Worm (Caenorhabditis elegans) whole organism, young adult: Measurements from ENCODE around the gene F01F1.14.

ENCODE experiments used
- F10E7.11 ChIP-seq: sonication (generic microtip); optimal IDR thresholded peaks from 2 replicates; lab custom pipeline; 2017; ENCODE audit warnings: mild to moderate bottlenecking, missing genetic modification characterization, moderate library complexity, missing compliant biosample characterization
- F55B11.4 ChIP-seq: sonication (generic microtip); optimal IDR thresholded peaks from 2 replicates; lab custom pipeline; 2016; ENCODE audit warnings: missing compliant biosample characterization, missing genetic modification characterization, borderline replicate concordance; ENCODE audit not compliant: insufficient read depth
- T07F8.4 ChIP-seq: sonication (generic microtip); optimal IDR thresholded peaks from 2 replicates; lab custom pipeline; 2016; ENCODE audit warnings: mild to moderate bottlenecking, missing genetic modification characterization, moderate library complexity, missing compliant biosample characterization
- Y79H2A.3 ChIP-seq: fragments of 200-800 bp; sonication (Bioruptor generic); conservative IDR thresholded peaks from 2 replicates; pipeline ENCODE4 v1.3.6; 2022; ENCODE audit warnings: missing genetic modification reagents, missing genetic modification characterization, missing compliant biosample characterization
- akir-1 ChIP-seq: fragments of 200-800 bp; sonication (Bioruptor generic); optimal IDR thresholded peaks from 2 replicates; lab custom pipeline; 2018; ENCODE audit warnings: mild to moderate bottlenecking, missing genetic modification characterization, moderate library complexity, missing compliant biosample characterization
- aptf-3 ChIP-seq: fragments of 200-800 bp; sonication (Bioruptor generic); IDR thresholded peaks from 2 replicates; pipeline ENCODE4 v1.3.6; 2022; ENCODE audit warnings: missing genetic modification characterization, missing compliant biosample characterization
- atf-7 ChIP-seq: sonication (generic microtip); optimal IDR thresholded peaks from 2 replicates; lab custom pipeline; 2017; ENCODE audit warnings: mild to moderate bottlenecking, missing genetic modification characterization, missing compliant biosample characterization
- attf-5 ChIP-seq: fragments of 200-800 bp; sonication (Bioruptor generic); optimal IDR thresholded peaks from 2 replicates; lab custom pipeline; 2018; ENCODE audit warnings: mild to moderate bottlenecking, missing genetic modification characterization, missing compliant biosample characterization
- bed-1 ChIP-seq: fragments of 200-800 bp; sonication (Bioruptor generic); IDR thresholded peaks from 2 replicates; pipeline ENCODE4 v1.3.6; 2022; ENCODE audit warnings: missing genetic modification reagents, missing genetic modification characterization, missing compliant biosample characterization
- cebp-1 ChIP-seq, 2 experiments: fragments of 200-800 bp in 1 of 2; sonication (Bioruptor generic) in 1 of 2; sonication (generic microtip) in 1 of 2; IDR thresholded peaks in 1 of 2; optimal IDR thresholded peaks in 1 of 2; 2 replicates each; pipeline versions ENCODE4 v1.3.6 to Lab custom; 2017 to 2022; ENCODE audit warnings: missing compliant biosample characterization in 2 of 2, missing genetic modification characterization in 2 of 2, mild to moderate bottlenecking in 1 of 2, missing genetic modification reagents in 1 of 2, moderate library complexity in 1 of 2
- cebp-2 ChIP-seq: fragments of 200-800 bp; sonication (Bioruptor generic); IDR thresholded peaks from 2 replicates; pipeline ENCODE4 v1.3.6; 2022; ENCODE audit warnings: missing genetic modification characterization, missing compliant biosample characterization
- ceh-40 ChIP-seq: fragments of 200-800 bp; sonication (Bioruptor generic); IDR thresholded peaks from 2 replicates; pipeline ENCODE4 v1.3.6; 2022; ENCODE audit warnings: missing genetic modification characterization, missing compliant biosample characterization
- ceh-79 ChIP-seq: sonication (generic microtip); optimal IDR thresholded peaks from 2 replicates; lab custom pipeline; 2017; ENCODE audit warnings: mild to moderate bottlenecking, missing genetic modification characterization, missing compliant biosample characterization
- chd-7 ChIP-seq: sonication (generic microtip); optimal IDR thresholded peaks from 2 replicates; lab custom pipeline; 2016; ENCODE audit warnings: mild to moderate bottlenecking, missing genetic modification characterization, moderate library complexity, missing compliant biosample characterization
- dox-1 ChIP-seq: fragments of 200-800 bp; sonication (Bioruptor generic); IDR thresholded peaks from 2 replicates; pipeline ENCODE4 v1.3.6; 2022; ENCODE audit warnings: missing genetic modification reagents, missing genetic modification characterization, missing compliant biosample characterization
- dpl-1 ChIP-seq: fragments of 150-350 bp; optimal IDR thresholded peaks from 2 replicates; lab custom pipeline; 2014; ENCODE audit warnings: missing biosample characterization, missing genetic modification reagents, missing genetic modification characterization
- fkh-3 ChIP-seq: sonication (generic microtip); optimal IDR thresholded peaks from 2 replicates; lab custom pipeline; 2016; ENCODE audit warnings: mild to moderate bottlenecking, missing genetic modification characterization, missing compliant biosample characterization
- him-1 ChIP-seq: sonication (generic microtip); optimal IDR thresholded peaks from 2 replicates; lab custom pipeline; 2016; ENCODE audit warnings: missing genotype, missing genetic modification reagents, missing genetic modification characterization, missing compliant biosample characterization
- hsf-1 ChIP-seq: fragments of 200-800 bp; sonication (Bioruptor generic); IDR thresholded peaks from 2 replicates; pipeline ENCODE4 v1.3.6; 2022; ENCODE audit warnings: missing genetic modification reagents, missing genetic modification characterization, missing compliant biosample characterization
- let-526 ChIP-seq: fragments of 200-800 bp; sonication (Bioruptor generic); IDR thresholded peaks from 2 replicates; pipeline ENCODE4 v1.3.6; 2022; ENCODE audit warnings: missing genetic modification reagents, missing genetic modification characterization, missing compliant biosample characterization
- lin-40 ChIP-seq: sonication (generic microtip); optimal IDR thresholded peaks from 2 replicates; lab custom pipeline; 2016; ENCODE audit warnings: missing genetic modification characterization, mild to moderate bottlenecking, missing compliant biosample characterization, missing genotype, missing genetic modification reagents
- lir-1 ChIP-seq: fragments of 200-800 bp; sonication (Bioruptor generic); conservative IDR thresholded peaks from 2 replicates; pipeline ENCODE4 v1.3.6; 2022; ENCODE audit warnings: missing genetic modification reagents, missing genetic modification characterization, missing compliant biosample characterization
- lsy-27 ChIP-seq: sonication (generic microtip); optimal IDR thresholded peaks from 2 replicates; lab custom pipeline; 2017; ENCODE audit warnings: missing genetic modification characterization, mild to moderate bottlenecking, missing compliant biosample characterization, antibody characterized with exemption, missing genotype, borderline replicate concordance; ENCODE audit not compliant: insufficient read depth
- madf-10 ChIP-seq: sonication (generic microtip); optimal IDR thresholded peaks from 2 replicates; lab custom pipeline; 2016; ENCODE audit warnings: mild to moderate bottlenecking, missing genetic modification characterization, missing compliant biosample characterization
- madf-8 ChIP-seq: fragments of 200-800 bp; sonication (Bioruptor generic); conservative IDR thresholded peaks from 2 replicates; pipeline ENCODE4 v1.3.6; 2022; ENCODE audit warnings: missing genetic modification reagents, missing genetic modification characterization, missing compliant biosample characterization
- mcd-1 ChIP-seq: fragments of 200-800 bp; sonication (Bioruptor generic); IDR thresholded peaks from 2 replicates; pipeline ENCODE4 v1.3.6; 2022; ENCODE audit warnings: missing genetic modification reagents, missing genetic modification characterization, missing compliant biosample characterization
- mel-28 ChIP-seq: sonication (generic microtip); optimal IDR thresholded peaks from 2 replicates; lab custom pipeline; 2016; ENCODE audit warnings: borderline replicate concordance, mild to moderate bottlenecking, missing genetic modification characterization, missing compliant biosample characterization
- nfya-1 ChIP-seq: sonication (generic microtip); optimal IDR thresholded peaks from 2 replicates; lab custom pipeline; 2017; ENCODE audit warnings: antibody characterized with exemption, missing compliant biosample characterization, missing genetic modification characterization, borderline replicate concordance; ENCODE audit not compliant: insufficient read depth
- rec-8 ChIP-seq, 2 experiments: sonication (generic microtip); optimal IDR thresholded peaks; 2 replicates each; lab custom pipeline; 2016; ENCODE audit warnings: mild to moderate bottlenecking in 2 of 2, missing genetic modification characterization in 2 of 2, missing genetic modification reagents in 2 of 2, missing genotype in 2 of 2, missing biosample characterization in 1 of 2, missing compliant biosample characterization in 1 of 2, moderate library complexity in 1 of 2
- snpc-3.4 ChIP-seq: sonication (generic microtip); optimal IDR thresholded peaks from 2 replicates; lab custom pipeline; 2017; ENCODE audit warnings: missing genetic modification characterization, mild to moderate bottlenecking, missing compliant biosample characterization, antibody characterized with exemption, moderate library complexity, missing genotype, missing genetic modification reagents
- somi-1 ChIP-seq: fragments of 200-800 bp; sonication (Bioruptor generic); optimal IDR thresholded peaks from 2 replicates; lab custom pipeline; 2018; ENCODE audit warnings: mild to moderate bottlenecking, missing genetic modification characterization, missing compliant biosample characterization
- tbp1 ChIP-seq: fragments of 200-800 bp; sonication (Bioruptor generic); optimal IDR thresholded peaks from 2 replicates; lab custom pipeline; 2018; ENCODE audit warnings: mild to moderate bottlenecking, missing genetic modification characterization, missing compliant biosample characterization
- tlf-1 ChIP-seq: fragments of 200-800 bp; sonication (Bioruptor generic); optimal IDR thresholded peaks from 2 replicates; lab custom pipeline; 2018; ENCODE audit warnings: mild to moderate bottlenecking, missing genetic modification characterization, missing compliant biosample characterization
- zfh-2 ChIP-seq: fragments of 200-800 bp; sonication (Bioruptor generic); conservative IDR thresholded peaks from 2 replicates; pipeline ENCODE4 v1.3.6; 2022; ENCODE audit warnings: missing genetic modification reagents, missing genetic modification characterization, missing compliant biosample characterization
- ztf-22 ChIP-seq: fragments of 200-800 bp; sonication (Bioruptor generic); optimal IDR thresholded peaks from 2 replicates; lab custom pipeline; 2018; ENCODE audit warnings: mild to moderate bottlenecking, missing genetic modification characterization, moderate library complexity, missing compliant biosample characterization
- ztf-25 ChIP-seq: fragments of 200-800 bp; sonication (Bioruptor generic); IDR thresholded peaks from 2 replicates; pipeline ENCODE4 v1.3.6; 2022; ENCODE audit warnings: missing genetic modification reagents, missing genetic modification characterization, missing compliant biosample characterization
- ztf-6 ChIP-seq: fragments of 200-800 bp; sonication (Bioruptor generic); IDR thresholded peaks from 2 replicates; pipeline ENCODE4 v1.3.6; 2022; ENCODE audit warnings: missing genetic modification reagents, missing genetic modification characterization, missing compliant biosample characterization

The F01F1.14 gene

DNA sequence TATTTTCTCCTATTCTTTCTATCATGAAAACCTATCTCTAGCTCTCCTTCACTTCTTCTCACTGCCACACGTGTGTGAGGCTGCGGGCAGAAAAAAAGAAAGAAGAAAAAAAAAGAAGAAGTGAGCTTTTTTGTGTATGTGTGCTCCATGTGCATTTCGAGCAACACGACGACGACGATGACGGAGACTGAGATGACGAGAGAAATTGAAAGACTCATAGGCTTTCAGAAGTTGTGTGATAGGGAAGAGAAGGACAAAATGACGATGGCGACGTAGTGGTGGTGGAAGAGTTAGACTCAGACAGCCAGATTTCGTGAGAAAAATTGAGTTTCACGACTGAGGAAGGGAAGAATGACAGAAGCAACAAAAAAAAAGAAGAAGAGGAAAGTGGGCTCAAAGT lies 37.2 kb downstream of the F01F1.14 start (continued):
- TF ChIP-seq aptf-3 (GFP tag; lab: Robert Waterston, UW) (no peak), mel-28 (tag; lab: Kevin White, UChicago) (no peak), cebp-1 (GFP tag; IDR thresholded peaks at IDR 0.05; lab: Robert Waterston, UW) (no peak), cebp-1 (tag; optimal IDR thresholded peaks at IDR 0.05; lab: Kevin White, UChicago) (peak; percentile 59), tbp1 (GFP tag; lab: Kevin White, UChicago) (no peak), ztf-22 (GFP tag; lab: Kevin White, UChicago) (no peak), bed-1 (no peak), lsy-27 (tag; lab: Kevin White, UChicago) (no peak), Y79H2A.3 (no peak), akir-1 (GFP tag; lab: Kevin White, UChicago) (no peak), snpc-3.4 (tag; lab: Kevin White, UChicago) (no peak), T07F8.4 (no peak), nfya-1 (no peak), somi-1 (GFP tag; lab: Kevin White, UChicago) (peak; percentile 19), cebp-2 (GFP tag; lab: Robert Waterston, UW) (no peak), madf-8 (GFP tag; lab: Robert Waterston, UW) (no peak), lin-40 (tag; lab: Kevin White, UChicago) (peak; percentile 59), madf-10 (tag; lab: Kevin White, UChicago) (no peak), atf-7 (tag; lab: Kevin White, UChicago) (no peak), hsf-1 (GFP tag; lab: Robert Waterston, UW) (no peak), attf-5 (GFP tag; lab: Kevin White, UChicago) (peak; percentile 24), ceh-40 (GFP tag; lab: Robert Waterston, UW) (no peak), ztf-6 (GFP tag; lab: Robert Waterston, UW) (no peak), fkh-3 (no peak), F55B11.4 (tag; lab: Kevin White, UChicago) (no peak), rec-8 (tag; optimal IDR thresholded peaks at IDR 0.05; lab: Kevin White, UChicago) (no peak), F10E7.11 (no peak), ceh-79 (tag; lab: Kevin White, UChicago) (no peak), lir-1 (no peak), ztf-25 (GFP tag; lab: Robert Waterston, UW) (no peak), let-526 (GFP tag; lab: Robert Waterston, UW) (no peak), chd-7 (tag; lab: Kevin White, UChicago) (no peak)
- TF ChIP-seq, all 124 proteins: peak for 11

ce11 chrIII:5843662-5844061 lies 39.1 kb downstream of the F01F1.14 start:
- TF ChIP-seq zfh-2 = peak; percentile 39; the same call in 1 of the 2 replicates
- no peak for TF ChIP-seq somi-1 (GFP tag; lab: Kevin White, UChicago)

- TF ChIP-seq tlf-1 (GFP tag; lab: Kevin White, UChicago) (no peak), cebp-1 (GFP tag; IDR thresholded peaks at IDR 0.05; lab: Robert Waterston, UW) (no peak), cebp-1 (tag; optimal IDR thresholded peaks at IDR 0.05; lab: Kevin White, UChicago) (peak; percentile 10), zfh-2 (0 out of 2 replicates have a peak, but pooled peaks have one; percentile 8), mcd-1 (GFP tag; lab: Robert Waterston, UW) (no peak), dpl-1 (no peak), him-1 (tag; lab: Kevin White, UChicago) (no peak), atf-7 (tag; lab: Kevin White, UChicago) (no peak), chd-7 (tag; lab: Kevin White, UChicago) (no peak), dox-1 (GFP tag; lab: Robert Waterston, UW) (no peak)
- TF ChIP-seq, all 124 proteins: peak for 2
Measured at ce11 chrIII:5842920-5843319, 39.8 kb downstream of the F01F1.14 start.
